Worm (Caenorhabditis elegans): ENCODE results near the gene nlp-61.

DNA sequence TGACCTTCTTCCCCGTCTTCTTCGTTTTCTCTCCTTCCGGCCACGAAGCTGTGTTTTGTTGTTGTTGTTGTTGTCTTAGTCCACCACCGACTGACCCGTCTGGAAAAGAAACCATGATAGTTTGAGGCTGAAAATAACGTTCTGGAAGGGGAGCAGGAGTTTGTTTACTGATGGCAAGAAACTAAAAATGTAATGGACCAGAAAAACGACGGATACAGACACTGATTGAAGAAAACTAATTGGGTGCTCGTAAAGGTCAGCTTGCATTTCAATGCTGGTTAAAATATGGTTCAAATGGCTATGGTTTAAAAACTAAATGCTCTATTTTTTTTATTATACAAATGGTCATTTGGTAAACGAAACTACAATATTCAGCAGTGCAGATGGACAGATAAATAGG, 17.9 kb downstream of the nlp-61 start, which contains the start of gene F26A10.2:
- no peak for TF ChIP-seq Y105C5A.15 (GFP tag; IDR thresholded peaks at IDR 0.05)
- TF ChIP-seq saeg-2 (GFP tag; IDR thresholded peaks at IDR 0.05) = no peak
- TF ChIP-seq F37D6.2 (tag; optimal IDR thresholded peaks at IDR 0.05) = no peak
- TF ChIP-seq ceh-62 (tag; optimal IDR thresholded peaks at IDR 0.05) = no peak
- TF ChIP-seq nhr-76 (tag; optimal IDR thresholded peaks at IDR 0.05) = no peak
- TF ChIP-seq egl-43 (GFP tag; IDR thresholded peaks at IDR 0.05) = no peak
- no peak for TF ChIP-seq mep-1 (tag; optimal IDR thresholded peaks at IDR 0.05)

Measured in whole organism, L4 larva.